Fruit fly (Drosophila melanogaster): Measurements from ENCODE around the gene Lk6.

Gene Lk6

dm6 chr3R:11773999-11774397 is 9.7 kb upstream of the Lk6 start (continued):
- TF ChIP-seq ci (GFP tag; IDR thresholded peaks at IDR 0.05) = no peak
- TF ChIP-seq CG2875 (GFP tag; optimal IDR thresholded peaks at IDR 0.05) = peak; percentile 37
- no peak for TF ChIP-seq shn (GFP tag; optimal IDR thresholded peaks at IDR 0.05)
- TF ChIP-seq chn (GFP tag; optimal IDR thresholded peaks at IDR 0.05) = no peak
- TF ChIP-seq CG10462 (GFP tag; optimal IDR thresholded peaks at IDR 0.05) = peak; percentile 4
- TF ChIP-seq CG13296 (GFP tag; optimal IDR thresholded peaks at IDR 0.05) = peak; percentile 78
- TF ChIP-seq E2f2 (GFP tag; IDR thresholded peaks at IDR 0.05) = peak; percentile 28; the same call in 1 of the 2 replicates
- TF ChIP-seq dan (GFP tag; IDR thresholded peaks at IDR 0.05) = no peak; the same call in 1 of the 2 replicates
- peak; percentile 82 for TF ChIP-seq CG2120 (GFP tag; optimal IDR thresholded peaks at IDR 0.05)
- peak; percentile 39 for TF ChIP-seq mam (GFP tag; optimal IDR thresholded peaks at IDR 0.05)
- TF ChIP-seq CG10267 (tag; optimal IDR thresholded peaks at IDR 0.05) = peak; percentile 81
- peak; percentile 85 for TF ChIP-seq CG15696 (tag; optimal IDR thresholded peaks at IDR 0.05)
- TF ChIP-seq CG15514 (GFP tag; optimal IDR thresholded peaks at IDR 0.05) = no peak
- peak; percentile 86 for TF ChIP-seq dmrt99B (tag; optimal IDR thresholded peaks at IDR 0.05)
- no peak for TF ChIP-seq Atf3 (GFP tag; optimal IDR thresholded peaks at IDR 0.05)
- no peak for TF ChIP-seq h (optimal IDR thresholded peaks at IDR 0.05)
- peak; percentile 51; the same call in 1 of the 2 replicates for TF ChIP-seq HLH3B (GFP tag; IDR thresholded peaks at IDR 0.05)
- peak; percentile 80 for TF ChIP-seq Sox100B (GFP tag; optimal IDR thresholded peaks at IDR 0.05)
- peak; percentile 48 for TF ChIP-seq Six4 (GFP tag; optimal IDR thresholded peaks at IDR 0.05)
- no peak for TF ChIP-seq CG3163 (GFP tag; optimal IDR thresholded peaks at IDR 0.05)
- TF ChIP-seq CG6175 (GFP tag; IDR thresholded peaks at IDR 0.05) = no peak
- no peak for TF ChIP-seq pnt (GFP tag; optimal IDR thresholded peaks at IDR 0.05)
- TF ChIP-seq Hr3 (GFP tag; optimal IDR thresholded peaks at IDR 0.05) = peak; percentile 67
- TF ChIP-seq gce (GFP tag; IDR thresholded peaks at IDR 0.05) = no peak
- TF ChIP-seq CHES-1-like (GFP tag; optimal IDR thresholded peaks at IDR 0.05) = no peak
- TF ChIP-seq org-1 (GFP tag; optimal IDR thresholded peaks at IDR 0.05) = peak; percentile 52
- peak; percentile 75 for TF ChIP-seq CG15601 (tag; optimal IDR thresholded peaks at IDR 0.05)
- no peak for TF ChIP-seq gt (GFP tag; IDR thresholded peaks at IDR 0.05)
- TF ChIP-seq CG3065 (GFP tag; optimal IDR thresholded peaks at IDR 0.05) = peak; percentile 20
- peak; percentile 32 for TF ChIP-seq CG8359 (GFP tag; optimal IDR thresholded peaks at IDR 0.05; ENCODE audit: borderline replicate concordance)
- TF ChIP-seq jigr1 (GFP tag; IDR thresholded peaks at IDR 0.05) = no peak
- TF ChIP-seq emc (GFP tag; optimal IDR thresholded peaks at IDR 0.05) = no peak
- TF ChIP-seq ato (GFP tag; IDR thresholded peaks at IDR 0.05; ENCODE audit: partially characterized antibody) = no peak
- TF ChIP-seq CG12659 (GFP tag; optimal IDR thresholded peaks at IDR 0.05) = peak; percentile 73
- no peak for TF ChIP-seq ems (GFP tag; optimal IDR thresholded peaks at IDR 0.05)
- TF ChIP-seq CG43689 (GFP tag; IDR thresholded peaks at IDR 0.05) = no peak
- peak; percentile 36 for TF ChIP-seq HmgZ (tag; optimal IDR thresholded peaks at IDR 0.05)
- TF ChIP-seq CG1024 (GFP tag; IDR thresholded peaks at IDR 0.05) = no peak
- no peak for TF ChIP-seq bbx (GFP tag; IDR thresholded peaks at IDR 0.05; ENCODE audit: partially characterized antibody)
- TF ChIP-seq CG4360 (GFP tag; IDR thresholded peaks at IDR 0.05) = no peak
- TF ChIP-seq CG11093 (GFP tag; IDR thresholded peaks at IDR 0.05) = no peak
- no peak for TF ChIP-seq mirr (GFP tag; optimal IDR thresholded peaks at IDR 0.05)
- TF ChIP-seq BEAF-32 (GFP tag; optimal IDR thresholded peaks at IDR 0.05) = no peak
- TF ChIP-seq disco-r (GFP tag; optimal IDR thresholded peaks at IDR 0.05) = peak; percentile 4
- TF ChIP-seq CG10321 (GFP tag; IDR thresholded peaks at IDR 0.05) = no peak
- TF ChIP-seq pb (GFP tag; optimal IDR thresholded peaks at IDR 0.05) = no peak
- no peak for TF ChIP-seq bowl (GFP tag; IDR thresholded peaks at IDR 0.05)
- no peak for TF ChIP-seq dimm (GFP tag; IDR thresholded peaks at IDR 0.05)
- TF ChIP-seq Fer2 (tag; optimal IDR thresholded peaks at IDR 0.05) = peak; percentile 59
- TF ChIP-seq GATAe (GFP tag; conservative IDR thresholded peaks at IDR 0.05) = no peak
- no peak for TF ChIP-seq sim (GFP tag; IDR thresholded peaks at IDR 0.05)
- TF ChIP-seq eve (GFP tag; optimal IDR thresholded peaks at IDR 0.05) = no peak
- TF ChIP-seq zen (tag; optimal IDR thresholded peaks at IDR 0.05) = peak; percentile 47
